Worm (Caenorhabditis elegans): ENCODE data around the gene dcaf-1.

dcaf-1 gene

DNA sequence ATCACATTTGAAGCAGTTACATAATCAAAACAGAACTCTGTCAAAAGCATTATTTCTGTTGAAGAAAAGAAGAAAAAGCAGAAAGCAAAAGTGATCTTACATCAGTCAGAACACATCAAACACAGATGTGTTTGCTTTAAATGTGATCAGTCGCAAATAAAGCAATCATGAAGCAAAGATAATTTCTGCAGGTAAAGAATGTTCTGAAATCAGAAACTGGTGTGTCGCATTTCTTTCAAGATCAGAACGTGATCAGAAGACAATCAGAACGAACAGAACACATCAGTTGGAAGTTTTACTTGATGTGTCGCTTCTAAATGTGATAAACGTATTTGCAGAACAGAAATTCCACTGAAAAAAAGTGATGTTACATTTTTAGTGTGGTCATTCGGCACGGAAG is 7.5 kb downstream of the dcaf-1 start:
- no peak for TF ChIP-seq ztf-11 (tag; optimal IDR thresholded peaks at IDR 0.05)
- no peak for TF ChIP-seq hif-1 (tag; optimal IDR thresholded peaks at IDR 0.05)
- TF ChIP-seq cey-2 (tag; optimal IDR thresholded peaks at IDR 0.05; ENCODE audit: borderline replicate concordance, insufficient read depth): no peak
- no peak for TF ChIP-seq pha-4 (GFP tag; IDR thresholded peaks at IDR 0.05)
- no peak for TF ChIP-seq pha-4 (tag; optimal IDR thresholded peaks at IDR 0.05)
- no peak for TF ChIP-seq sdz-12 (GFP tag; optimal IDR thresholded peaks at IDR 0.05)
- TF ChIP-seq nhr-28 (tag; optimal IDR thresholded peaks at IDR 0.05): peak; percentile 28
- TF ChIP-seq nhr-48 (tag; optimal IDR thresholded peaks at IDR 0.05): no peak
- no peak for TF ChIP-seq lin-29 (GFP tag; IDR thresholded peaks at IDR 0.05)
- TF ChIP-seq F26F4.8 (GFP tag; conservative IDR thresholded peaks at IDR 0.05): no peak
- no peak for TF ChIP-seq nhr-25 (tag; optimal IDR thresholded peaks at IDR 0.05; ENCODE audit: borderline replicate concordance, insufficient read depth)
- peak; percentile 73 for TF ChIP-seq dmd-6 (GFP tag; IDR thresholded peaks at IDR 0.05)

DNA sequence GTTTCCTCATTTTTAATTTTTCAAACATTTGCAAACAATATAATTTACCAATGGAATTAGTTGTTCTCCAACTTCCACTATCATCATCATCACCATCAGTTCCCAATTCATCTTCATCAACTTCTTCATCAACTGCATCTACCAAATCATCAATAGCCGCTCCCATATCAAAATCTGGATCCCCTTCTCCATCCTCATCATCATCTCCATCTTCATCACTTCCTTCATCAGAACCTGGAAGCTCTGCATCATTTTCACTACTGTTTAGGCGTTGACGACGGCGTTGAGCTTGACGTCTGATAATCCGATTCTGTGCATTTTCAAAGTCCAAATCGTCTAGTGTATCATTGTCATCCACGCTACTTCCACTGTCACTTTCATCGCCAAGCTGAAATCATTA is 8.7 kb downstream of the dcaf-1 start:
- TF ChIP-seq sdz-12 (GFP tag; optimal IDR thresholded peaks at IDR 0.05) (no peak), snpc-4 (tag; optimal IDR thresholded peaks at IDR 0.05) (no peak), unc-62 (GFP tag; optimal IDR thresholded peaks at IDR 0.05 in 1 of 2) (peak in 1 of 2 experiments; percentile 91), unc-62 (tag; optimal IDR thresholded peaks at IDR 0.05) (no peak), ces-1 (GFP tag; optimal IDR thresholded peaks at IDR 0.05) (no peak), madf-9 (GFP tag; conservative IDR thresholded peaks at IDR 0.05) (no peak), attf-4 (tag; optimal IDR thresholded peaks at IDR 0.05) (no peak), unc-39 (tag; optimal IDR thresholded peaks at IDR 0.05) (no peak)

DNA sequence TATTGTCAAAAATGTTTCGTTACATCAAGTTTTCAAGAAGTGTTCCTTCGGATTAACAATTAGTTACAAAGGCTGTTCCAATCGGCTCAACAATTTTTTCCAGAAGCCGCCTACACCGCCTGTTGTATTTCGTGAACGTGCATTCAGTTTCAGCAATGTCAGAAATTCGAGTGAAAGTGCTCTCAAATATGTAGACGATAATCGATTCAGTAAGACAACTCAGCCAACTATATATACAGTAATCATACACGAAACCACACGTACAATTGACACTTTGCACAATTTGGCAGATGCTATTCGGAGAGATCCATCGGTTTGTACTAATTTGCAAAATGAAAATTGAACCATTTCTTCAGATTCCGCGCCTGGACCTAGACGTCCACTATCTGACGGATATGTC is 10.0 kb downstream of the dcaf-1 start:
- TF ChIP-seq unc-62 (GFP tag; optimal IDR thresholded peaks at IDR 0.05 in 1 of 2): peak in 1 of 2 experiments; percentile 99
- TF ChIP-seq unc-62 (tag; optimal IDR thresholded peaks at IDR 0.05): no peak
- TF ChIP-seq aha-1 (tag): peak; percentile 1
- no peak for TF ChIP-seq zag-1 (tag; optimal IDR thresholded peaks at IDR 0.05)
- TF ChIP-seq Y48G9A.11 (GFP tag; IDR thresholded peaks at IDR 0.05): no peak

DNA sequence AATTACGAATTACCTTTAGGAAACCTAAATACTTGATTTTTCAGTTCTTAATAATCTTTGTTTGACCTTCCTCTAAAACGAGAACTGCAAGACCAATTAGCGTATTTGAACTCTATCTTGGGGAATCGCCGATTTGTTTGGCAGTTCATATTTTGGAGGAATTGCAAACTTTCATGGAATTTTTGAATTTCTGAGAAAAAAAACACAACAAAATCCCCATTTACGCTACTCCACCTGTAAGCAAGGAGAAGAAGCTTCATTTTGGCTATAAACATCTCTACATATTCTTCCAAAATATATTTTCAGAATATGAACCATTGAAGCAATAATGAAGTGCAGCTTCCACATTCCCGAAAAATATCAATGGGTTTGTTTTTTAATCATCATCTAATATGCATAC is 13.6 kb downstream of the dcaf-1 start, which contains the start of gene twk-9:
twk-9 (plus strand) TSS at position 301 of the 400 bp plus-strand sequence.
- TF ChIP-seq mep-1 (tag; optimal IDR thresholded peaks at IDR 0.05) (no peak), cey-2 (tag; optimal IDR thresholded peaks at IDR 0.05; ENCODE audit: borderline replicate concordance, insufficient read depth) (no peak), snpc-4 (tag; optimal IDR thresholded peaks at IDR 0.05) (no peak), dve-1 (tag; optimal IDR thresholded peaks at IDR 0.05; ENCODE audit: insufficient read depth) (no peak), unc-130 (GFP tag; optimal IDR thresholded peaks at IDR 0.05) (no peak), ZK546.5 (tag; optimal IDR thresholded peaks at IDR 0.05) (no peak), ztf-11 (tag; optimal IDR thresholded peaks at IDR 0.05) (no peak), Y5F2A.4 (GFP tag; optimal IDR thresholded peaks at IDR 0.05) (no peak), hmg-1.1 (GFP tag; IDR thresholded peaks at IDR 0.05) (no peak), mdt-29 (GFP tag; IDR thresholded peaks at IDR 0.05) (no peak), dmd-6 (GFP tag; IDR thresholded peaks at IDR 0.05) (no peak)

- TF ChIP-seq R02D3.7 (tag; optimal IDR thresholded peaks at IDR 0.05) (no peak), zfp-3 (GFP tag; conservative IDR thresholded peaks at IDR 0.05) (no peak), nhr-6 (tag; optimal IDR thresholded peaks at IDR 0.05) (no peak), mdl-1 (tag; optimal IDR thresholded peaks at IDR 0.05) (no peak), duxl-1 (tag; optimal IDR thresholded peaks at IDR 0.05; ENCODE audit: poor library complexity) (no peak)
These were observed 15.9 kb downstream of the dcaf-1 start, which contains the start of gene sdz-36 for ce11 chrIV:9690644-9691043. Gene sdz-36, plus strand, starts transcription at chrIV:9690944.
